Fruit fly (Drosophila melanogaster): ENCODE measurements around the gene obst-J.

Gene obst-J

dm6 chr3L:20088755-20089334, 42.7 kb downstream of the obst-J start, which contains the start of gene sNPF-R:
Gene sNPF-R, minus strand, starts transcription at chr3L:20089007.
- TF ChIP-seq topi (GFP tag; optimal IDR thresholded peaks at IDR 0.05) = no peak
- TF ChIP-seq lz (GFP tag; optimal IDR thresholded peaks at IDR 0.05) = no peak
- TF ChIP-seq dac (GFP tag; optimal IDR thresholded peaks at IDR 0.05) = no peak
- TF ChIP-seq svp (GFP tag) = no peak
- TF ChIP-seq eg (GFP tag; IDR thresholded peaks at IDR 0.05) = no peak
- TF ChIP-seq CG6854 (GFP tag; optimal IDR thresholded peaks at IDR 0.05) = no peak
- no peak for TF ChIP-seq Sox15 (GFP tag; optimal IDR thresholded peaks at IDR 0.05)
- TF ChIP-seq achi (GFP tag; optimal IDR thresholded peaks at IDR 0.05) = no peak
- no peak for TF ChIP-seq Sox14 (GFP tag; optimal IDR thresholded peaks at IDR 0.05)
- no peak for TF ChIP-seq CG4318 (GFP tag; optimal IDR thresholded peaks at IDR 0.05)

- TF ChIP-seq Ets21C (GFP tag; optimal IDR thresholded peaks at IDR 0.05) (no peak), CG11902 (GFP tag; optimal IDR thresholded peaks at IDR 0.05) (no peak), CG10669 (GFP tag; optimal IDR thresholded peaks at IDR 0.05) (no peak), Sox14 (GFP tag; optimal IDR thresholded peaks at IDR 0.05) (no peak), dac (GFP tag; optimal IDR thresholded peaks at IDR 0.05) (no peak), Hr39 (GFP tag; optimal IDR thresholded peaks at IDR 0.05) (no peak), Hr4 (GFP tag; optimal IDR thresholded peaks at IDR 0.05) (no peak), Ets96B (tag; optimal IDR thresholded peaks at IDR 0.05) (no peak), Gug (GFP tag; IDR thresholded peaks at IDR 0.05) (no peak), cyc (GFP tag; optimal IDR thresholded peaks at IDR 0.05) (no peak), Sox102F (GFP tag; optimal IDR thresholded peaks at IDR 0.05) (no peak), dsx (GFP tag; optimal IDR thresholded peaks at IDR 0.05; ENCODE audit: poor library complexity, severe bottlenecking) (no peak), CG6792 (GFP tag; optimal IDR thresholded peaks at IDR 0.05) (no peak), CG11294 (GFP tag; IDR thresholded peaks at IDR 0.05) (no peak), Smox (GFP tag; optimal IDR thresholded peaks at IDR 0.05) (no peak), CG15336 (GFP tag; IDR thresholded peaks at IDR 0.05) (no peak)
Observed at dm6 chr3L:20085035-20085434, 46.5 kb downstream of the obst-J start.
